Worm (Caenorhabditis elegans): ENCODE results near the gene sna-2.
A peak's percentile ranks its signal among the peaks of the same experiment; 100 is the strongest.

The sna-2 gene

DNA sequence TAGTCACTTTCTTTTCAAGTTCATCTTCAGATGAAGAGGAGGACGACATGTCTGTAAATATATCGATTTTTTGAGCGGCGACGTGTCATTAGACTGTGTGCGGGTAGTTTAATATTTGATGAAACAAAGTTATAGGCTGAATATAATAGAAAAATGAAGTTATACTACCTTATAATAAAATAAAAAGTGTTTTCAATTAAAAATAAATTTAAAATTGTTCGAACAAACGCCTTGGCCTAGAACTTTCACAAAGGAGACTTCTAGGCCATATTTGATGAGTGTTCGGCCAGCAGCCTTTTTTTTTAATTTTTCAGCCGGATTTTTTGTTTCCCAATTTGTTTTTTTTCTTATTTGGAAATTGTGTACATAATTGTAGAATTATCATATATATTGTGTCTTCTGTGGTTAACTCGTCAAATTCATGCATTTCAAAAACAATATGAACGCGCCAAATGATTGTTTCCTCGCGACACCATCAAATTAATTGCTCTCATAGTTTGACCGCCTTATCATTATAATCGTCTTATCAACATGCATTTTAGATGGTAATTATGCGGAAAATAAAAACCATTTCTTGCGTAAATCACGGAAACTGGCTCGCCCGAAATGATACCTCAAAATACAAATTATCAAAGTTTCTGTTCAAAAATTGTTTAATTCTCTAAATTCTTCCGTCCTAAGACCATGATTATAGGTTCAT, 20.0 kb upstream of the sna-2 start, which contains the start of gene T13F2.2 (continued):
- TF ChIP-seq R02D3.7 (tag; optimal IDR thresholded peaks at IDR 0.05) (no peak), snpc-4 (tag; optimal IDR thresholded peaks at IDR 0.05) (no peak), lim-7 (GFP tag; IDR thresholded peaks at IDR 0.05) (no peak), lin-39 (tag; optimal IDR thresholded peaks at IDR 0.05) (no peak), ceh-82 (tag; optimal IDR thresholded peaks at IDR 0.05) (no peak), unc-39 (tag; optimal IDR thresholded peaks at IDR 0.05) (no peak), daf-16 (GFP tag; optimal IDR thresholded peaks at IDR 0.05) (no peak), daf-16 (tag; optimal IDR thresholded peaks at IDR 0.05) (peak; percentile 86), mep-1 (tag; optimal IDR thresholded peaks at IDR 0.05) (no peak), egl-43 (GFP tag; IDR thresholded peaks at IDR 0.05) (no peak), lin-1 (GFP tag; IDR thresholded peaks at IDR 0.05) (no peak), zfp-2 (tag; optimal IDR thresholded peaks at IDR 0.05) (no peak), lin-13 (GFP tag; optimal IDR thresholded peaks at IDR 0.05) (no peak), ctbp-1 (GFP tag; IDR thresholded peaks at IDR 0.05) (no peak), F37D6.2 (tag; optimal IDR thresholded peaks at IDR 0.05) (no peak), attf-4 (tag; optimal IDR thresholded peaks at IDR 0.05) (no peak), lsy-2 (tag; optimal IDR thresholded peaks at IDR 0.05) (peak in 1 of 2 experiments; percentile 15), nhr-76 (tag; optimal IDR thresholded peaks at IDR 0.05) (no peak), T20F7.1 (GFP tag; optimal IDR thresholded peaks at IDR 0.05) (no peak), aha-1 (tag) (no peak), nhr-42 (GFP tag; IDR thresholded peaks at IDR 0.05) (no peak), hmg-1.1 (GFP tag; IDR thresholded peaks at IDR 0.05) (no peak), nhr-77 (tag; optimal IDR thresholded peaks at IDR 0.05) (peak; percentile 11), nhr-11 (tag; optimal IDR thresholded peaks at IDR 0.05) (no peak), madf-5 (GFP tag; IDR thresholded peaks at IDR 0.05) (no peak), dpl-1 (GFP tag; optimal IDR thresholded peaks at IDR 0.05) (peak; percentile 23), daf-19 (GFP tag; conservative IDR thresholded peaks at IDR 0.05) (no peak), ztf-7 (tag; optimal IDR thresholded peaks at IDR 0.05) (no peak), zag-1 (tag; optimal IDR thresholded peaks at IDR 0.05) (no peak), F10B5.3 (tag; optimal IDR thresholded peaks at IDR 0.05) (no peak), daf-12 (tag; optimal IDR thresholded peaks at IDR 0.05) (no peak), pqm-1 (tag; optimal IDR thresholded peaks at IDR 0.05) (peak; percentile 86), F26F4.8 (GFP tag; conservative IDR thresholded peaks at IDR 0.05) (no peak), lin-15B (tag; optimal IDR thresholded peaks at IDR 0.05) (no peak), mes-2 (tag; optimal IDR thresholded peaks at IDR 0.05; ENCODE audit: poor library complexity, severe bottlenecking) (peak; percentile 73), zip-11 (GFP tag; IDR thresholded peaks at IDR 0.05) (no peak), arid-1 (GFP tag; conservative IDR thresholded peaks at IDR 0.05) (no peak), gei-8 (GFP tag; optimal IDR thresholded peaks at IDR 0.05) (no peak), php-3 (GFP tag; IDR thresholded peaks at IDR 0.05) (peak; percentile 95), dmd-6 (GFP tag; IDR thresholded peaks at IDR 0.05) (peak; percentile 70; the same call in 1 of the 2 replicates), jun-1 (tag; optimal IDR thresholded peaks at IDR 0.05) (no peak), hlh-11 (tag; optimal IDR thresholded peaks at IDR 0.05) (peak; percentile 59), mxl-3 (GFP tag; optimal IDR thresholded peaks at IDR 0.05) (no peak), snpc-1.2 (GFP tag; IDR thresholded peaks at IDR 0.05) (no peak), zfp-3 (GFP tag; conservative IDR thresholded peaks at IDR 0.05) (no peak), Y75B8A.6 (GFP tag; IDR thresholded peaks at IDR 0.05) (no peak), nhr-237 (tag; optimal IDR thresholded peaks at IDR 0.05) (no peak), hlh-30 (tag; optimal IDR thresholded peaks at IDR 0.05; ENCODE audit: insufficient read depth) (no peak), saeg-2 (GFP tag; IDR thresholded peaks at IDR 0.05) (no peak), madf-9 (GFP tag; conservative IDR thresholded peaks at IDR 0.05) (no peak), fos-1 (tag; optimal IDR thresholded peaks at IDR 0.05) (no peak), unc-62 (GFP tag; optimal IDR thresholded peaks at IDR 0.05 in 1 of 2) (peak in 1 of 2 experiments; percentile 2), unc-62 (tag; optimal IDR thresholded peaks at IDR 0.05) (no peak)
